Worm (Caenorhabditis elegans) whole organism, L4 larva: Measurements from ENCODE around the gene nspg-4.

ENCODE experiments used
- D1046.2 ChIP-seq: fragments of 200-800 bp; sonication (Bioruptor generic); IDR thresholded peaks from 2 replicates; pipeline ENCODE4 v1.3.6; 2022; ENCODE audit warnings: missing genetic modification characterization, missing compliant biosample characterization
- F10B5.3 ChIP-seq: sonication (generic microtip); optimal IDR thresholded peaks from 2 replicates; lab custom pipeline; 2016; ENCODE audit warnings: mild to moderate bottlenecking, missing genetic modification characterization, missing compliant biosample characterization
- F49E8.2 ChIP-seq: sonication (generic microtip); optimal IDR thresholded peaks from 2 replicates; lab custom pipeline; 2016; ENCODE audit warnings: missing compliant biosample characterization, mild to moderate bottlenecking, missing genetic modification characterization, borderline replicate concordance
- T26A8.4 ChIP-seq: fragments of 200-800 bp; sonication (Bioruptor generic); IDR thresholded peaks from 2 replicates; pipeline ENCODE4 v1.3.6; 2022; ENCODE audit warnings: missing genetic modification characterization, missing compliant biosample characterization
- Y105C5A.15 ChIP-seq: fragments of 200-800 bp; sonication (Bioruptor generic); IDR thresholded peaks from 2 replicates; pipeline ENCODE4 v1.3.6; 2022; ENCODE audit warnings: missing genetic modification characterization, missing compliant biosample characterization
- Y48G9A.11 ChIP-seq: fragments of 200-800 bp; sonication (Bioruptor generic); IDR thresholded peaks from 2 replicates; pipeline ENCODE4 v1.3.6; 2022; ENCODE audit warnings: missing genetic modification reagents, missing genetic modification characterization, missing compliant biosample characterization
- Y5F2A.4 ChIP-seq: fragments of 200-800 bp; sonication (Bioruptor generic); optimal IDR thresholded peaks from 2 replicates; lab custom pipeline; 2018; ENCODE audit warnings: mild to moderate bottlenecking, missing genetic modification characterization, missing compliant biosample characterization
- Y75B8A.6 ChIP-seq: fragments of 200-800 bp; sonication (Bioruptor generic); IDR thresholded peaks from 2 replicates; pipeline ENCODE4 v1.3.6; 2022; ENCODE audit warnings: missing genetic modification reagents, missing genetic modification characterization, missing compliant biosample characterization
- aha-1 ChIP-seq: fragments of 150-350 bp; peaks from one replicate; lab custom pipeline; 2014; ENCODE audit warnings: missing biosample characterization, missing genetic modification characterization
- attf-4 ChIP-seq: sonication (generic microtip); optimal IDR thresholded peaks from 3 replicates; lab custom pipeline; 2017; ENCODE audit warnings: missing biosample characterization, missing genetic modification characterization
- ceh-44 ChIP-seq: fragments of 200-800 bp; sonication (Bioruptor generic); IDR thresholded peaks from 2 replicates; pipeline ENCODE4 v1.3.6; 2022; ENCODE audit warnings: missing genetic modification reagents, missing genetic modification characterization, missing compliant biosample characterization
- ceh-62 ChIP-seq: sonication (generic microtip); optimal IDR thresholded peaks from 2 replicates; lab custom pipeline; 2017; ENCODE audit warnings: missing biosample characterization, missing genetic modification characterization
- cey-2 ChIP-seq: sonication (generic microtip); optimal IDR thresholded peaks from 3 replicates; lab custom pipeline; 2017; ENCODE audit warnings: missing genetic modification characterization, mild to moderate bottlenecking, missing compliant biosample characterization, antibody characterized with exemption, borderline replicate concordance; ENCODE audit not compliant: insufficient read depth
- dmd-9 ChIP-seq: fragments of 200-800 bp; sonication (Bioruptor generic); IDR thresholded peaks from 2 replicates; pipeline ENCODE4 v1.3.6; 2022; ENCODE audit warnings: missing genetic modification reagents, missing genetic modification characterization, missing compliant biosample characterization
- dpl-1 ChIP-seq: fragments of 150-350 bp; optimal IDR thresholded peaks from 2 replicates; lab custom pipeline; 2014; ENCODE audit warnings: missing biosample characterization, missing genetic modification reagents, missing genetic modification characterization
- duxl-1 ChIP-seq: sonication (generic microtip); optimal IDR thresholded peaks from 2 replicates; lab custom pipeline; 2016; ENCODE audit warnings: mild to moderate bottlenecking, missing genetic modification characterization, moderate library complexity, missing compliant biosample characterization; ENCODE audit not compliant: poor library complexity
- egl-43 ChIP-seq: fragments of 200-800 bp; sonication (Bioruptor generic); IDR thresholded peaks from 2 replicates; pipeline ENCODE4 v1.3.6; 2022; ENCODE audit warnings: missing genetic modification reagents, missing genetic modification characterization, missing compliant biosample characterization
- fkh-10 ChIP-seq: fragments of 150-350 bp; optimal IDR thresholded peaks from 2 replicates; lab custom pipeline; 2014; ENCODE audit warnings: missing biosample characterization, missing genetic modification reagents, missing genetic modification characterization
- hlh-11 ChIP-seq: fragments of 200-800 bp; sonication (Bioruptor generic); optimal IDR thresholded peaks from 2 replicates; lab custom pipeline; 2018; ENCODE audit warnings: mild to moderate bottlenecking, missing genetic modification characterization, missing compliant biosample characterization
- hmg-1.1 ChIP-seq: fragments of 200-800 bp; sonication (Bioruptor generic); IDR thresholded peaks from 2 replicates; pipeline ENCODE4 v1.3.6; 2022; ENCODE audit warnings: missing genetic modification reagents, missing genetic modification characterization, missing compliant biosample characterization
- lim-7 ChIP-seq: fragments of 200-800 bp; sonication (Bioruptor generic); IDR thresholded peaks from 2 replicates; pipeline ENCODE4 v1.3.6; 2022; ENCODE audit warnings: missing genetic modification characterization, missing compliant biosample characterization
- lin-1 ChIP-seq: fragments of 200-800 bp; sonication (Bioruptor generic); IDR thresholded peaks from 2 replicates; pipeline ENCODE4 v1.3.6; 2022; ENCODE audit warnings: missing genetic modification reagents, missing genetic modification characterization, missing compliant biosample characterization
- lin-13 ChIP-seq: fragments of 150-350 bp; optimal IDR thresholded peaks from 2 replicates; lab custom pipeline; 2014; ENCODE audit warnings: missing biosample characterization, missing genetic modification reagents, missing genetic modification characterization
- lin-15B ChIP-seq: fragments of 150-350 bp; sonication (generic microtip); optimal IDR thresholded peaks from 3 replicates; lab custom pipeline; 2014; ENCODE audit warnings: missing biosample characterization, missing genetic modification characterization
- lin-29 ChIP-seq: fragments of 200-800 bp; sonication (Bioruptor generic); IDR thresholded peaks from 2 replicates; pipeline ENCODE4 v1.3.6; 2022; ENCODE audit warnings: missing genetic modification reagents, missing genetic modification characterization, missing compliant biosample characterization
- lir-3 ChIP-seq: sonication (generic microtip); optimal IDR thresholded peaks from 2 replicates; lab custom pipeline; 2016; ENCODE audit warnings: mild to moderate bottlenecking, missing genetic modification characterization, missing compliant biosample characterization
- lsy-2 ChIP-seq, 2 experiments: fragments of 150-350 bp in 1 of 2; sonication (generic microtip) in 1 of 2; optimal IDR thresholded peaks; 2 replicates each; lab custom pipeline; 2014 to 2017; ENCODE audit warnings: missing biosample characterization in 2 of 2, missing genetic modification characterization in 2 of 2
- mep-1 ChIP-seq: fragments of 150-350 bp; sonication (generic microtip); optimal IDR thresholded peaks from 3 replicates; lab custom pipeline; 2014; ENCODE audit warnings: missing biosample characterization, missing genetic modification characterization
- mes-2 ChIP-seq: sonication (generic microtip); optimal IDR thresholded peaks from 2 replicates; lab custom pipeline; 2016; ENCODE audit warnings: missing genotype, mild to moderate bottlenecking, missing genetic modification characterization, missing compliant biosample characterization; ENCODE audit not compliant: poor library complexity, severe bottlenecking
- nhr-10 ChIP-seq: fragments of 150-350 bp; optimal IDR thresholded peaks from 2 replicates; lab custom pipeline; 2014; ENCODE audit warnings: missing biosample characterization, missing genetic modification characterization
- nhr-102 ChIP-seq: sonication (generic microtip); optimal IDR thresholded peaks from 2 replicates; lab custom pipeline; 2016; ENCODE audit warnings: mild to moderate bottlenecking, missing genetic modification characterization, moderate library complexity, missing compliant biosample characterization
- nhr-41 ChIP-seq: fragments of 200-800 bp; sonication (Bioruptor generic); IDR thresholded peaks from 2 replicates; pipeline ENCODE4 v1.3.6; 2022; ENCODE audit warnings: missing genetic modification reagents, missing genetic modification characterization, missing compliant biosample characterization
- nhr-42 ChIP-seq: fragments of 200-800 bp; sonication (Bioruptor generic); IDR thresholded peaks from 2 replicates; pipeline ENCODE4 v1.3.6; 2022; ENCODE audit warnings: missing genetic modification characterization, missing compliant biosample characterization
- nhr-48 ChIP-seq: sonication (generic microtip); optimal IDR thresholded peaks from 2 replicates; lab custom pipeline; 2016; ENCODE audit warnings: mild to moderate bottlenecking, missing genetic modification characterization, missing compliant biosample characterization
- nhr-77 ChIP-seq: fragments of 150-350 bp; optimal IDR thresholded peaks from 2 replicates; lab custom pipeline; 2014; ENCODE audit warnings: missing biosample characterization, missing genetic modification characterization
- php-3 ChIP-seq: fragments of 200-800 bp; sonication (Bioruptor generic); IDR thresholded peaks from 2 replicates; pipeline ENCODE4 v1.3.6; 2022; ENCODE audit warnings: missing genetic modification reagents, missing genetic modification characterization, missing compliant biosample characterization
- sdz-12 ChIP-seq: fragments of 200-800 bp; sonication (Bioruptor generic); optimal IDR thresholded peaks from 2 replicates; lab custom pipeline; 2018; ENCODE audit warnings: mild to moderate bottlenecking, missing genetic modification characterization, missing compliant biosample characterization
- set-16 ChIP-seq: fragments of 200-800 bp; sonication (Bioruptor generic); IDR thresholded peaks from 2 replicates; pipeline ENCODE4 v1.3.6; 2022; ENCODE audit warnings: missing genetic modification reagents, missing genetic modification characterization, missing compliant biosample characterization
- snpc-1.2 ChIP-seq: fragments of 200-800 bp; sonication (Bioruptor generic); IDR thresholded peaks from 2 replicates; pipeline ENCODE4 v1.3.6; 2022; ENCODE audit warnings: missing genetic modification reagents, missing genetic modification characterization, missing compliant biosample characterization
- snpc-4 ChIP-seq: fragments of 150-350 bp; optimal IDR thresholded peaks from 2 replicates; lab custom pipeline; 2014; ENCODE audit warnings: missing biosample characterization, missing genetic modification characterization
- spr-1 ChIP-seq: sonication (generic microtip); optimal IDR thresholded peaks from 2 replicates; lab custom pipeline; 2016; ENCODE audit warnings: mild to moderate bottlenecking, missing genetic modification characterization, missing compliant biosample characterization
- tra-1 ChIP-seq: fragments of 200-800 bp; sonication (Bioruptor generic); IDR thresholded peaks from 2 replicates; pipeline ENCODE4 v1.3.6; 2022; ENCODE audit warnings: missing genetic modification reagents, missing genetic modification characterization, missing compliant biosample characterization
- unc-62 ChIP-seq, 3 experiments: fragments of 150-350 bp in 1 of 3; sonication (generic microtip); optimal IDR thresholded peaks in 2 of 3; peaks in 1 of 3; 1 replicate in 1 of 3; 2 replicates in 2 of 3; lab custom pipeline; 2014 to 2017; ENCODE audit warnings: missing biosample characterization in 3 of 3, missing genetic modification characterization in 3 of 3, missing genetic modification reagents in 3 of 3, missing genotype in 1 of 3
- zip-11 ChIP-seq: fragments of 200-800 bp; sonication (Bioruptor generic); IDR thresholded peaks from 2 replicates; pipeline ENCODE4 v1.3.6; 2022; ENCODE audit warnings: missing genetic modification characterization, missing compliant biosample characterization
- ztf-7 ChIP-seq: fragments of 150-350 bp; optimal IDR thresholded peaks from 2 replicates; lab custom pipeline; 2014; ENCODE audit warnings: missing biosample characterization, missing genetic modification characterization

The nspg-4 gene

ce11 chrX:3379114-3379513, 28.9 kb upstream of the nspg-4 start, which contains the start of gene sorf-1 (continued):
- TF ChIP-seq lin-15B = no peak
- TF ChIP-seq spr-1 (tag; lab: Kevin White, UChicago) = no peak
- TF ChIP-seq Y75B8A.6 (GFP tag; lab: Robert Waterston, UW) = no peak
- no peak for TF ChIP-seq nhr-41 (GFP tag; lab: Robert Waterston, UW)
- peak; percentile 12 for TF ChIP-seq fkh-10 (GFP tag; lab: Kevin White, UChicago)
- TF ChIP-seq lim-7 (GFP tag; lab: Robert Waterston, UW) = no peak
- TF ChIP-seq mes-2 (tag; lab: Kevin White, UChicago) = peak; percentile 95
- TF ChIP-seq hmg-1.1 (GFP tag; lab: Robert Waterston, UW) = no peak
- TF ChIP-seq hlh-11 (tag; lab: Kevin White, UChicago) = no peak
- TF ChIP-seq ceh-62 (tag; lab: Kevin White, UChicago) = no peak
- TF ChIP-seq lin-13 (GFP tag; lab: Kevin White, UChicago) = no peak
- TF ChIP-seq, all 104 proteins: peak for 10

ce11 chrX:3375320-3375719, 25.1 kb upstream of the nspg-4 start:
- no peak for TF ChIP-seq dpl-1
- TF ChIP-seq aha-1 (tag; lab: Kevin White, UChicago) = peak; percentile 55

- TF ChIP-seq unc-62 (GFP tag; optimal IDR thresholded peaks at IDR 0.05 in 1 of 2; lab: Kevin White, UChicago) (peak in 1 of 2 experiments; percentile 62), unc-62 (tag; optimal IDR thresholded peaks at IDR 0.05; lab: Kevin White, UChicago) (no peak), set-16 (GFP tag; lab: Robert Waterston, UW) (no peak)
- TF ChIP-seq, all 104 proteins: peak for 1
These were observed 24.4 kb upstream of the nspg-4 start, which contains the start of gene clc-3 for ce11 chrX:3374642-3375041. TSS of gene clc-3 (minus strand) at chrX:3374742.

ce11 chrX:3371264-3371663, 21.1 kb upstream of the nspg-4 start:
- TF ChIP-seq nhr-42 (GFP tag; lab: Robert Waterston, UW) (peak; percentile 81), nhr-77 (tag; lab: Kevin White, UChicago) (peak; percentile 60), lin-29 (GFP tag; lab: Robert Waterston, UW) (peak; percentile 75), F10B5.3 (tag; lab: Kevin White, UChicago) (no peak), sdz-12 (GFP tag; lab: Kevin White, UChicago) (peak; percentile 84), lir-3 (tag; lab: Kevin White, UChicago) (peak; percentile 34), zip-11 (peak; percentile 89), mep-1 (peak; percentile 78), lin-1 (GFP tag; lab: Robert Waterston, UW) (no peak), egl-43 (GFP tag; lab: Robert Waterston, UW) (peak; percentile 96), snpc-1.2 (peak; percentile 89), Y5F2A.4 (GFP tag; lab: Kevin White, UChicago) (peak; percentile 62), hlh-11 (tag; lab: Kevin White, UChicago) (peak; percentile 56), D1046.2 (peak; percentile 76), F49E8.2 (tag; lab: Kevin White, UChicago) (peak; percentile 37), Y105C5A.15 (peak; percentile 98), ceh-44 (GFP tag; lab: Robert Waterston, UW) (peak; percentile 95), Y48G9A.11 (peak; percentile 82), dmd-9 (GFP tag; lab: Robert Waterston, UW) (no peak; the same call in 1 of the 2 replicates), php-3 (GFP tag; lab: Robert Waterston, UW) (peak; percentile 51; the same call in 1 of the 2 replicates), T26A8.4 (GFP tag; lab: Robert Waterston, UW) (peak; percentile 90), nhr-10 (tag; lab: Kevin White, UChicago) (no peak), lsy-2 (tag; optimal IDR thresholded peaks at IDR 0.05; lab: Kevin White, UChicago) (peak in 1 of 2 experiments; percentile 63), cey-2 (tag; lab: Kevin White, UChicago) (no peak), tra-1 (peak; percentile 72; the same call in 1 of the 2 replicates), snpc-4 (tag; lab: Kevin White, UChicago) (no peak), hmg-1.1 (GFP tag; lab: Robert Waterston, UW) (peak; percentile 95), attf-4 (no peak), duxl-1 (tag; lab: Kevin White, UChicago) (peak; percentile 65), nhr-48 (peak; percentile 61), nhr-102 (tag; lab: Kevin White, UChicago) (peak; percentile 77), ztf-7 (tag; lab: Kevin White, UChicago) (peak; percentile 55)
